Fruit fly (Drosophila melanogaster): ENCODE data around the gene CG4962.

Gene CG4962

dm6 chr3L:16281880-16282556 is 13.3 kb downstream of the CG4962 start, which contains the start of gene CG13049:
CG13049 (minus strand) TSS chr3L:16281930.
- TF ChIP-seq CG17801 (GFP tag; optimal IDR thresholded peaks at IDR 0.05; ENCODE audit: partially characterized antibody): no peak

DNA sequence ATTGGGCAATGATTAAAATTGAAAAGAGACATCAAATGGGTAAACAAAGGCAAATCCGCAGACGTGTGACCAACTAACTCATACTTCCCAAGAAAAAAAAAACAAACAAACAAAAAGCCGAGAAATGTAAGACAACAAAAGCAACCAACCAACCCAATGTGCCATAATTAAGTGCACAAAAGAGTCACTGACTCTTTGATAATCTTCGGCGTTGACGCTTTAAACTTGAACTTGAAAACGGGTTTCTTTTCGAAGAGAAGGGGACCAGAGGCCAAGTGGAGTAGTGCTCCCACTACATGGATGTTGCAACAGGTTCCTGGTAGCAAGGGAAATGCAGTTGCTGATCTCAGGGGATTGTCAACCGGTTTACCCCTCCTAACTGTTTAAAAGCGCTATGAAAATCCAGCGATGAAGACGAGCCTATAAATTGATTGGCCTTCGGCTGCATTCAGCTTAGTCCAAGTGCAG is 15.3 kb downstream of the CG4962 start, which contains the start of gene CG13064:
TSS of gene CG13064 (plus strand) at position 418 of the 468 bp plus-strand sequence.
- TF ChIP-seq CG17801 (GFP tag; optimal IDR thresholded peaks at IDR 0.05; ENCODE audit: partially characterized antibody): no peak

DNA sequence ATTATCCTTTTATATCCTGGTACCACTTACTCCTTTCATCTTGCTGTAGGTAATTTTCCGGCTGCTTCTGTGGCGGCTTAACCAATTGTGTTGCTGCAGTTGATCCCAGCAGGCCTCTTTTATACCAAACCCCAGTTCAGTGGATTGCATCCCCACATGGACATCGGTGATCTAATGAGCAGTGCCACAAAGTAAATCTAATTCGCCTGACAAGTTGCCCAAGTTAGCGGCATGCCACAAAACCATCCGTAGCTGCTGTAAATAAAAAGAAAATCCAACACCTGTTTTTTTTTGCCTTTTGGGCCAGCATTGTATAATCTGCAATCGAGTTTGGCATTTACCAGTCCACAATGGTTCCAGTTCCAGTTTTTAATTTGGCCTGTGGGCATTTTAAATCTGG is 16.2 kb downstream of the CG4962 start, which contains the start of gene CG13050:
TSS of gene CG13050 (minus strand) at position 101 of the 400 bp plus-strand sequence.
- TF ChIP-seq CG17801 (GFP tag; optimal IDR thresholded peaks at IDR 0.05; ENCODE audit: partially characterized antibody): no peak

DNA sequence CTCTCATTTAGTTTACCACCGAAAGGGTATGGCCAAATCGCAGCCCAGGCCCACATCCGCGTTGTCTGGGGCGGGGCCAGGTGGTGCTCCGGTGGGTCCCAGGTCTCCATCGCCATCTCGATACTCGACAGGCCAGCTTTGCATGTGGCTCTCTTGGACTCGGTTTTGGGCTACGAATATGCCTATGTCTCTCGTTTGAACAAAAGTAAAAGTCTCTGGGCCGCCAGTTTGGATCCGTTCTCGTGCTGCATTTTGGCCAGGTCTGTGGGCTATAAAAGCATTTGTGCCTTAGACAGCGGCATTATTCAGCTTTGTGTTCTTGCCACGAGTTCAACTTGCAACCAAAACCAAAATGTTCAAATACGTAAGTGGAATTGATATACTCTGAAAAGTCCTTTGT is 18.2 kb downstream of the CG4962 start, which contains the start of gene CG13065:
TSS of gene CG13065 (plus strand) at position 301 of the 400 bp plus-strand sequence.
- no peak for TF ChIP-seq CG17801 (GFP tag; optimal IDR thresholded peaks at IDR 0.05; ENCODE audit: partially characterized antibody)

DNA sequence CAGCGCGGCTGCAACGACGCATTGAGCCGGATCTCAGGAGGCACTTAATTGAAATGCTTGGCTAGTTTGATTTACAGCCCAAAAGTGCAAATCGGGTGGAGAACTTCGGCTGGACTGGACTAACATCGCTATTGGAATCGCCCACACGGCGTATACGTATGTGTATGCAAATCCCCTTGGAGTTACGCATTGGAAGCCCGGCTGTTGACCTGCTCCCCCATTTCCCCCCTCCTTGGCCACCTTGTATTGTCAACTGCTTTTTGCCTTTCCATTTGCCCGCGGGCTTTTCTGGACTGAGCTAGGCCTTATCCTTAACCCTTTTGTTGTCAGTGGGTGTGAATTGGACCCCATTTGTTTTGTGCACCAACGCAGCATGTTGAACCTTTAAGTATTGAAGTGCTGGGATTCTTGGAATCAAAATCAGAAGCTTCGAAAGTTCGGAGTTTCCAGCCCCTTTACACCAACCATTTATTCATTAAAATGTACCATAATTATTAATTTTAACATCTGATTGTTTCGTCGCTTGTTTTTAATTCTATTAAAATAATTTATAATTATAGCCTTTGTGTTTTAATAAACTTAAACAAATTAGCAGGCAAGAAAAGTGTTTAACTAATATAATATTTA is 19.8 kb downstream of the CG4962 start:
- TF ChIP-seq CG17801 (GFP tag; optimal IDR thresholded peaks at IDR 0.05; ENCODE audit: partially characterized antibody): no peak

DNA sequence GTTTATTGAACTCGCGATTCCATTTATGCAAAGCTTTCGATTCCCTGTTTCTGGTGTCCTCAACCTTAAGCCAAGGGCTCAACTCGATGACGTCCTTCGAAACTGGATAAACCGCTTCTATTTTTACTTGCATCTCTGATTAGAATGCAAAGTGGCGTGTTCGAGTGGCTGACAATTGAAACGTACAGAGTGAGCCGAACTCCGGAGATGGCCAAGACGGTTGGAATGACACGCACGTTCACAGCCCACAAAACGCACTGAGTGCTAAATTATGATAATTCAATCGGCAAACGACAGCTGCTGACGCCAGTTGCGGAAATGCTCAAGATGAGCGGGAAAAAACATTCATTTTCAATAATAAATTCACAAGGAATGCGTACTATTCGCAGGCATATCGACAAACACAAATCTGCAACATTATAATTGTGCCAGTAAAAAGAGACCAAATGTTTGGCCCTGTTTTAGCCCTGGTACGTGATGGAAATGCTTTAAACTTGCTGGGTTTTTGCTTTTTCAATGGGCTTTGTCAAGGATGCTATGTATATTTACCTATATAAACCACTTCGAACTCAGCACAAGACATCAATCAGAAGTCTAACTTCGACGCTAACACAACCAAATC is 22.9 kb downstream of the CG4962 start, which contains the start of gene CG13066:
TSS of gene CG13066 (plus strand) at position 572 of the 622 bp plus-strand sequence.
- TF ChIP-seq CG17801 (GFP tag; optimal IDR thresholded peaks at IDR 0.05; ENCODE audit: partially characterized antibody): no peak

DNA sequence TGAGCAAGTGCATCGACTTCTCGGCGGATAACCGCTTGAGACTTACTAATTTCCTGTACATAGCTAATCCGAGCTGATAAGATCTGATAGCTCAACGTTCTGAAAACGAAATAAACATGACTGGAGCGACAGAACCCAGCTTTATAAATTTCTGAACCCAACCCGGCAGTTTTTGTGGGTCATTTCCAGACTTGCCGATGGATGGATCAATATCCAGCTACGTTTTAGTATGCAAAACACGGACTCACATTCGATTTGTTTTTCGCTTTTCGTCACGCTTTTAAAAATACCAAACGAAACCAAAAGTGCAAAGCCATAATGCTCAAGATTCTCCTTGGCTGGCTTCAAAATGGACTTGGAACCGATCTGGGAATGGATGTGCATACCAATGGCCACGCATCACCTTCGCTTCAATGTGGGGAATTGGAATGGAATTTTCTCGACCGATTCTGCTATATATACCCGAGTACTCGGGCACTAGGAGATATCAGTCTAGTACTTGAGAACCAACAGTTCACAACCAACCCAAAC is 24.5 kb downstream of the CG4962 start, which contains the start of the genes CG34248 and CG13067:
TSS of gene CG34248 (minus strand) at position 101 of the 531 bp plus-strand sequence.
TSS of gene CG13067 (plus strand) at position 481 of the 531 bp plus-strand sequence.
- no peak for TF ChIP-seq CG17801 (GFP tag; optimal IDR thresholded peaks at IDR 0.05; ENCODE audit: partially characterized antibody)

- TF ChIP-seq CG17801 (GFP tag; optimal IDR thresholded peaks at IDR 0.05; ENCODE audit: partially characterized antibody): no peak
Measured at dm6 chr3L:16269092-16269491, 26.3 kb downstream of the CG4962 start, which contains the start of gene CG13068. CG13068 (plus strand) TSS chr3L:16269392.

- no peak for TF ChIP-seq CG17801 (GFP tag; optimal IDR thresholded peaks at IDR 0.05; ENCODE audit: partially characterized antibody)
Measured at dm6 chr3L:16268106-16268733, 27.1 kb downstream of the CG4962 start, which contains the start of gene CG4950. CG4950 (minus strand) TSS chr3L:16268156.

DNA sequence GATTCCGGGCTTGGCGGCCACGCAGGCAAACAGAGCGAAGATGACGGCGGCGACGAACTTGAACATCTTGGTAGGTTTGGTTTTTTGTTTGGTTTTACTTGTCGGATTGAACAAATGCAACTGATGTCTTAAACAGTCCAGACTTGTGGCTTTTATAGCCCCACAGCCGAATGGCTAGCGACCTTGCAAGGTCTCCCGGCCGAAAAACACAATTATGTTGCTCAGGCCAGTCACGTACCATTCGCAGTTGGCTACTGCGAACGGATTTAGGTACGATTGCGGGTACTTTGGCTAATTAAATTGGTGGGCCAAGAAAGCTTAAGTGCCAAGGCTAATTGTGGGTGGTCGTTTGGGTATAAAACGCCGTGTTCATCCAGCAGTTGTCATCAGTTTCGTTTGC is 30.3 kb downstream of the CG4962 start, which contains the start of the genes CG13051 and CG13069:
TSS of gene CG13051 (minus strand) at position 101 of the 400 bp plus-strand sequence.
TSS of gene CG13069 (plus strand) at position 386 of the 400 bp plus-strand sequence.
- TF ChIP-seq CG17801 (GFP tag; optimal IDR thresholded peaks at IDR 0.05; ENCODE audit: partially characterized antibody): no peak

dm6 chr3L:16263043-16263442 is 32.3 kb downstream of the CG4962 start, which contains the start of gene CG13070:
CG13070 (plus strand) TSS chr3L:16263343.
- no peak for TF ChIP-seq CG17801 (GFP tag; optimal IDR thresholded peaks at IDR 0.05; ENCODE audit: partially characterized antibody)

DNA sequence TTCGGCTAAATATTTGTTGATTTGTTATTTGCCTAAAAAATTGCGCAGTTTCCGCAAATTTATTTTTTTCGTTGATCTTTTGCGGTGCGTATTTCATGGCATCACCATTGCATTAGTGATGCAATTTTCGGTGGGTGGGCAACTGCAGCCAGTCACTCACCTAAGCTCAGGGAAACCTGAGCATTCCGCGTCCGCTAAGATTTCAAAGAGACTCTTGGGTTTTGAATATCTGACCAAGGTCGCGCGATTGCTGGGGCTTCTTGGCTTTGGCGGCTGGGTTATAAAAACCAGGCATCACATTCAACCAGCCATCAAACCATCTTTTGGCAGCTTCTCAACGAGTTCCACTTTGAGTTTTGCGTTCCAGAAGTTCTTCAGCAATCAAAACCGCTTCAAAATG is 32.9 kb downstream of the CG4962 start, which contains the start of gene CG13071:
TSS of gene CG13071 (plus strand) at position 301 of the 400 bp plus-strand sequence.
- TF ChIP-seq CG17801 (GFP tag; optimal IDR thresholded peaks at IDR 0.05; ENCODE audit: partially characterized antibody): no peak

DNA sequence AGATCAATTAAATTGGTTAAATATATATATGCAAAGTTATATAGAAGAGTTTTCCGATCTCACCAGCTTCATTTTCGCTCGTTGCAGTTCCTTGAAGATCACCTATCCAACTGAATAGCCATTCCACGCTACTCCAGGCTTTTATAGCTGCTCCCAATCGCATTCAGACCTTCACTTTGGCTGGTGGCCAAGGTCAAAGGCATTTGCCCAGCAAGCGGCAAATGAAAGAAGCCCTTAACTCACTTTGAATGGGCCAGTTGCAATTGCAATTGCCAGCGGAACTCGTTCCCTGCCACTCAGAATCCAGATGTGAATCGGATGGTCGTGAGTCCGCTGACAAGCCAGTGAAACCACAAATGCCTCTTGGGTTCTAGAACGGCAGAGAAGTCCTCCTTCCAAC is 33.8 kb downstream of the CG4962 start, which contains the start of gene CG34247:
TSS of gene CG34247 (minus strand) at position 101 of the 400 bp plus-strand sequence.
- TF ChIP-seq CG17801 (GFP tag; optimal IDR thresholded peaks at IDR 0.05; ENCODE audit: partially characterized antibody): no peak

DNA sequence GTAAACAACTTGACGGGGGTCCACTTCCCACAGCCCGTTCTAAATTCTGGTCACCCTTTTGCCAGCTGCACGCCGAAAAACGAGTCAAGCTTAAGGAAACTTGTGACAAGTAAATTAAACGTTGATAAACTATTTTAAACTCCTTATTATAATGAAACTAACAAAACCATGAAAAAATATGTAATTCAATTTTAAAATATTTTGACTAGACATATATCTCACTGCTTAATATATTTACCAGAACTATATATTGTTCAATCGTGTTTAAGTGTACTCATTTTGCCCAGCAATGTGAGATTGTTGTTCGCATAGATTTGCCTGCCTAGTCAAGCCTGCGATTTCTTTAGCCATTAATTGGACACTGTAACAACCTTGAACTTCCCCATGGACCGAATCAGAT is 35.8 kb downstream of the CG4962 start, which contains the start of gene CG13053:
TSS of gene CG13053 (minus strand) at position 171 of the 400 bp plus-strand sequence.
- TF ChIP-seq CG17801 (GFP tag; optimal IDR thresholded peaks at IDR 0.05; ENCODE audit: partially characterized antibody): no peak
